Worm (Caenorhabditis elegans) whole organism, L3 larva: ENCODE data around the gene Y39G8B.9.

Experiments used
- R02D3.7 ChIP-seq: fragments of 150-350 bp; optimal IDR thresholded peaks from 2 replicates; lab custom pipeline; 2014; ENCODE audit warnings: missing biosample characterization, missing genetic modification characterization
- ZK546.5 ChIP-seq: sonication (generic microtip); optimal IDR thresholded peaks from 2 replicates; lab custom pipeline; 2017; ENCODE audit warnings: missing biosample characterization, missing genetic modification characterization
- ama-1 ChIP-seq: fragments of 150-350 bp; optimal IDR thresholded peaks from 2 replicates; lab custom pipeline; 2018
- ceh-16 ChIP-seq: sonication (generic microtip); optimal IDR thresholded peaks from 2 replicates; lab custom pipeline; 2017; ENCODE audit warnings: missing biosample characterization, missing genetic modification characterization
- ceh-28 ChIP-seq: fragments of 150-350 bp; optimal IDR thresholded peaks from 2 replicates; lab custom pipeline; 2014; ENCODE audit warnings: missing biosample characterization, missing genetic modification reagents, missing genetic modification characterization
- ceh-82 ChIP-seq: fragments of 150-350 bp; optimal IDR thresholded peaks from 2 replicates; lab custom pipeline; 2014; ENCODE audit warnings: missing biosample characterization, missing genetic modification characterization
- ceh-9 ChIP-seq: sonication (generic microtip); optimal IDR thresholded peaks from 2 replicates; lab custom pipeline; 2018; ENCODE audit warnings: missing biosample characterization, missing genetic modification characterization
- egl-27 ChIP-seq: sonication (generic microtip); optimal IDR thresholded peaks from 4 replicates; lab custom pipeline; 2017; ENCODE audit warnings: missing biosample characterization, missing genetic modification reagents, missing genetic modification characterization
- egl-5 ChIP-seq: fragments of 150-350 bp; optimal IDR thresholded peaks from 2 replicates; lab custom pipeline; 2017; ENCODE audit warnings: missing biosample characterization, missing genetic modification reagents, missing genetic modification characterization, inconsistent platforms
- elt-1 ChIP-seq: fragments of 150-350 bp; optimal IDR thresholded peaks from 2 replicates; lab custom pipeline; 2014; ENCODE audit warnings: missing biosample characterization, missing genetic modification characterization
- elt-2 ChIP-seq: sonication (generic microtip); optimal IDR thresholded peaks from 2 replicates; lab custom pipeline; 2016; ENCODE audit warnings: missing genetic modification reagents, mild to moderate bottlenecking, missing genetic modification characterization, missing compliant biosample characterization
- eor-1 ChIP-seq, 2 experiments: fragments of 150-350 bp; optimal IDR thresholded peaks; 2 replicates each; lab custom pipeline; 2014 to 2018; ENCODE audit warnings: missing biosample characterization in 2 of 2, missing genetic modification characterization in 2 of 2
- fkh-10 ChIP-seq: sonication (generic microtip); optimal IDR thresholded peaks from 2 replicates; lab custom pipeline; 2017; ENCODE audit warnings: missing biosample characterization, missing genetic modification reagents, missing genetic modification characterization
- fos-1 ChIP-seq: fragments of 150-350 bp; optimal IDR thresholded peaks from 2 replicates; lab custom pipeline; 2014; ENCODE audit warnings: missing biosample characterization, missing genetic modification characterization
- jun-1 ChIP-seq: fragments of 150-350 bp; optimal IDR thresholded peaks from 2 replicates; lab custom pipeline; 2014; ENCODE audit warnings: missing biosample characterization, missing genetic modification reagents, missing genetic modification characterization
- lin-15B ChIP-seq: fragments of 150-350 bp; optimal IDR thresholded peaks from 2 replicates; lab custom pipeline; 2014; ENCODE audit warnings: missing biosample characterization, missing genetic modification characterization
- lin-39 ChIP-seq: fragments of 150-350 bp; optimal IDR thresholded peaks from 2 replicates; lab custom pipeline; 2018; ENCODE audit warnings: missing biosample characterization, missing genetic modification reagents, missing genetic modification characterization
- lsy-12 ChIP-seq: sonication (generic microtip); optimal IDR thresholded peaks from 2 replicates; lab custom pipeline; 2016; ENCODE audit warnings: mild to moderate bottlenecking, missing genetic modification characterization, missing compliant biosample characterization
- nfya-1 ChIP-seq: sonication (generic microtip); optimal IDR thresholded peaks from 2 replicates; lab custom pipeline; 2017; ENCODE audit warnings: missing genetic modification characterization, mild to moderate bottlenecking, missing compliant biosample characterization, antibody characterized with exemption, moderate library complexity; ENCODE audit not compliant: insufficient read depth
- nhr-11 ChIP-seq: fragments of 150-350 bp; optimal IDR thresholded peaks from 2 replicates; lab custom pipeline; 2014; ENCODE audit warnings: missing biosample characterization, missing genetic modification characterization
- nhr-12 ChIP-seq: fragments of 150-350 bp; optimal IDR thresholded peaks from 2 replicates; lab custom pipeline; 2014; ENCODE audit warnings: missing biosample characterization, missing genetic modification characterization
- nhr-23 ChIP-seq: fragments of 150-350 bp; optimal IDR thresholded peaks from 2 replicates; lab custom pipeline; 2014; ENCODE audit warnings: missing biosample characterization, missing genetic modification reagents, missing genetic modification characterization
- nhr-237 ChIP-seq: fragments of 150-350 bp; optimal IDR thresholded peaks from 2 replicates; lab custom pipeline; 2014; ENCODE audit warnings: missing biosample characterization, missing genetic modification characterization
- nhr-25 ChIP-seq: sonication (generic microtip); optimal IDR thresholded peaks from 2 replicates; lab custom pipeline; 2017; ENCODE audit warnings: missing biosample characterization, missing genetic modification characterization
- nhr-28 ChIP-seq: fragments of 150-350 bp; optimal IDR thresholded peaks from 2 replicates; lab custom pipeline; 2014; ENCODE audit warnings: missing biosample characterization, missing genetic modification characterization
- nhr-67 ChIP-seq: fragments of 150-350 bp; optimal IDR thresholded peaks from 2 replicates; lab custom pipeline; 2014; ENCODE audit warnings: missing biosample characterization, missing genetic modification characterization
- nhr-76 ChIP-seq: fragments of 150-350 bp; sonication (generic microtip); optimal IDR thresholded peaks from 5 replicates; lab custom pipeline; 2014; ENCODE audit warnings: missing biosample characterization, missing genetic modification characterization
- nhr-77 ChIP-seq: fragments of 150-350 bp; optimal IDR thresholded peaks from 2 replicates; lab custom pipeline; 2014; ENCODE audit warnings: missing biosample characterization, missing genetic modification characterization
- pha-4 ChIP-seq: fragments of 150-350 bp; optimal IDR thresholded peaks from 2 replicates; lab custom pipeline; 2014; ENCODE audit warnings: missing biosample characterization, missing genetic modification reagents, missing genetic modification characterization
- pqm-1 ChIP-seq: fragments of 150-350 bp; optimal IDR thresholded peaks from 2 replicates; lab custom pipeline; 2017; ENCODE audit warnings: missing biosample characterization, missing genetic modification characterization, inconsistent platforms
- sea-2 ChIP-seq: fragments of 150-350 bp; sonication (generic microtip); optimal IDR thresholded peaks from 4 replicates; lab custom pipeline; 2014; ENCODE audit warnings: missing biosample characterization, missing genetic modification reagents, missing genetic modification characterization
- skn-1 ChIP-seq: fragments of 150-350 bp; optimal IDR thresholded peaks from 2 replicates; lab custom pipeline; 2014; ENCODE audit warnings: missing biosample characterization, missing genetic modification characterization
- snpc-4 ChIP-seq: fragments of 150-350 bp; optimal IDR thresholded peaks from 2 replicates; lab custom pipeline; 2014; ENCODE audit warnings: missing biosample characterization, missing genetic modification characterization
- tbx-2 ChIP-seq: sonication (generic microtip); optimal IDR thresholded peaks from 2 replicates; lab custom pipeline; 2016; ENCODE audit warnings: mild to moderate bottlenecking, missing genetic modification characterization, missing compliant biosample characterization
- unc-62 ChIP-seq: fragments of 150-350 bp; sonication (generic microtip); optimal IDR thresholded peaks from 4 replicates; lab custom pipeline; 2014; ENCODE audit warnings: missing biosample characterization, missing genetic modification reagents, missing genetic modification characterization
- zag-1 ChIP-seq: fragments of 150-350 bp; optimal IDR thresholded peaks from 2 replicates; lab custom pipeline; 2014; ENCODE audit warnings: missing biosample characterization, missing genetic modification characterization
- ztf-11 ChIP-seq: fragments of 150-350 bp; optimal IDR thresholded peaks from 2 replicates; lab custom pipeline; 2014; ENCODE audit warnings: missing biosample characterization, missing genetic modification characterization

The Y39G8B.9 gene

DNA sequence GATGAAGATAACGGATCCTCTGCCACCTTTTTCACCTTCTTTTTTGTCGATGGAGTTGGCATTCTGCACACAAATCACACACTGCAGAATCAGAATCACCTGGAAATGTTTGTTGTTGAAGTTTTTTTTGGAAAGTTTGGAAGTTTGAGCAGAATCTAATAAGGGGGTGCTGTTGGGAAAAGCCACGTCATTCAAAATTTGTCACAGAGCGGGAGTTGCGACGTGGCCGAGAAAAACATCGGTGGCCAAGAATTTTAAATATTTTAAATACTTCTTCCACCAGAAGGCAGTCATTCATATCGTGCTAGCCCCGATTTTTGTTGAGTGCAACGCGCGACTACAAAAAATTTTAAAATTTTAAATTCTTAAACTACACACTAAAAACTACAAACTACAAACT lies 18.8 kb upstream of the Y39G8B.9 start, which contains the start of gene rpi-1:
Gene rpi-1, minus strand, starts transcription at position 101 of the 400 bp plus-strand sequence.
- no peak for TF ChIP-seq nhr-25 (tag; lab: Kevin White, UChicago)
- no peak for TF ChIP-seq nhr-67
- no peak for TF ChIP-seq ZK546.5
- TF ChIP-seq elt-1 (tag; lab: Kevin White, UChicago), result no peak
- TF ChIP-seq R02D3.7 (tag; lab: Kevin White, UChicago), result no peak
- TF ChIP-seq nhr-76 (tag; lab: Kevin White, UChicago), result no peak
- no peak for TF ChIP-seq ztf-11 (tag; lab: Kevin White, UChicago)
- TF ChIP-seq ceh-16 (tag; lab: Kevin White, UChicago), result no peak
- no peak for TF ChIP-seq nhr-237
- TF ChIP-seq ceh-82 (tag; lab: Kevin White, UChicago), result no peak
- no peak for TF ChIP-seq pqm-1 (tag; lab: Kevin White, UChicago)
- TF ChIP-seq nhr-12, result no peak
- no peak for TF ChIP-seq ama-1 (lab: Kevin White, UChicago)
- no peak for TF ChIP-seq jun-1 (tag; lab: Kevin White, UChicago)
- no peak for TF ChIP-seq ceh-9 (tag; lab: Kevin White, UChicago)
- TF ChIP-seq nhr-11 (tag; lab: Kevin White, UChicago), result no peak
- TF ChIP-seq sea-2 (GFP tag; lab: Kevin White, UChicago), result no peak
- TF ChIP-seq lin-15B (tag; lab: Kevin White, UChicago), result no peak
- TF ChIP-seq snpc-4 (tag; lab: Kevin White, UChicago), result no peak
- TF ChIP-seq unc-62 (GFP tag; lab: Kevin White, UChicago), result no peak

DNA sequence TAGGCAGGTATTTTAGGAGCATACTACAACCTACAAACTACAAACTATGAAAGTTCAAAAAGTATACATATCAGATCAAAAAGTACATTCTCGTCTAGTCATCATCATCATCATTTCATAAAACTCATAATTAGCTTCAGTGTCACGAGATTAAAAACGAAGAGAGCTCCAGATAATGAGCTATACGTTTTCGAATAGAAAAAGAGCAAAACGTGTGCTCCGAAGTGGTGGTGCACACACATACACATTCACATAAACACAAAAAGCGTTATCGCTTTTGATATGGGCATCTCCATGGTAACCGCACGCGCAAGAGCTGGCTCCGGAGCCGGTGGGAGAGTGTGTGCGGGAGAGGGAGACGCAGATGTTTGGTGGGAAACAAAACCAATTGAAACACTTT lies 16.8 kb upstream of the Y39G8B.9 start:
- TF ChIP-seq ztf-11 (tag; lab: Kevin White, UChicago) (no peak), nhr-12 (no peak), nhr-28 (tag; lab: Kevin White, UChicago) (no peak), lin-39 (no peak), unc-62 (GFP tag; lab: Kevin White, UChicago) (no peak), R02D3.7 (tag; lab: Kevin White, UChicago) (no peak)
- TF ChIP-seq, all 47 proteins: peak for 0

- TF ChIP-seq fkh-10 (no peak), nhr-67 (no peak), snpc-4 (tag; lab: Kevin White, UChicago) (no peak), tbx-2 (tag; lab: Kevin White, UChicago) (no peak), eor-1 (tag; optimal IDR thresholded peaks at IDR 0.05; lab: Kevin White, UChicago) (no peak), pha-4 (tag; lab: Kevin White, UChicago) (no peak), egl-5 (tag; lab: Kevin White, UChicago) (no peak), nhr-77 (tag; lab: Kevin White, UChicago) (no peak)
These were observed 14.9 kb upstream of the Y39G8B.9 start, which contains the start of gene W07G1.7 for ce11 chrII:13966242-13966641. W07G1.7 (minus strand) TSS chrII:13966342.

ce11 chrII:13968979-13969378 lies 12.2 kb upstream of the Y39G8B.9 start, which contains the start of gene sre-43:
sre-43 (minus strand) TSS chrII:13969079.
- TF ChIP-seq lsy-12 (tag; lab: Kevin White, UChicago) (no peak), nhr-28 (tag; lab: Kevin White, UChicago) (no peak), pqm-1 (tag; lab: Kevin White, UChicago) (no peak), unc-62 (GFP tag; lab: Kevin White, UChicago) (no peak), ceh-16 (tag; lab: Kevin White, UChicago) (no peak), nfya-1 (tag; lab: Kevin White, UChicago) (no peak)

DNA sequence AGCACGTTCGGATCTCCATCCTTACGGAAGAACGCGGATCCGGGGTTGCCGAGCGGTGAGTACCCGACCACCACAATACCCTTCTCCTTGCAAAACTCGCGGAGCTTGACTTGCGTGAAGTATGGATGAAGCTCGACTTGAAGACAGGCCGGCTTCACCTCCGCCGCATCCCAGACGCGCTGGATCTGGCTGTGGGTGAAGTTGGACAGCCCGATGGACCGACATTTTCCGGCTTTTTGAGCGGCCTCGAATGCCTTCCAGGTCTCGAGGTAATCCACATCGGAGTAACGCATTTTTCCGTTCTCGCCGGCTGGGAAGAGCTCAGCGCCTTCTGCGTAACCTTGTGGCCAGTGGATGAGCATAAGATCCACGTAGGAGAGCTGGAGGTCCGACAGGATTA lies 9.0 kb upstream of the Y39G8B.9 start:
- TF ChIP-seq nhr-25 (tag; lab: Kevin White, UChicago) (no peak), elt-1 (tag; lab: Kevin White, UChicago) (no peak)

- no peak for TF ChIP-seq eor-1 (tag; optimal IDR thresholded peaks at IDR 0.05; lab: Kevin White, UChicago)
- no peak for TF ChIP-seq fkh-10
- TF ChIP-seq zag-1 (tag; lab: Kevin White, UChicago), result no peak
- no peak for TF ChIP-seq nhr-11 (tag; lab: Kevin White, UChicago)
- peak; percentile 52 for TF ChIP-seq elt-2 (tag; lab: Kevin White, UChicago)
- TF ChIP-seq ceh-16 (tag; lab: Kevin White, UChicago), result no peak
- peak; percentile 3 for TF ChIP-seq skn-1
- TF ChIP-seq nhr-76 (tag; lab: Kevin White, UChicago), result no peak
- no peak for TF ChIP-seq egl-27 (tag; lab: Kevin White, UChicago)
- TF ChIP-seq tbx-2 (tag; lab: Kevin White, UChicago), result no peak
- TF ChIP-seq pqm-1 (tag; lab: Kevin White, UChicago), result peak; percentile 24
- no peak for TF ChIP-seq nhr-77 (tag; lab: Kevin White, UChicago)
- TF ChIP-seq fos-1 (tag; lab: Kevin White, UChicago), result no peak
- no peak for TF ChIP-seq ceh-9 (tag; lab: Kevin White, UChicago)
- peak; percentile 7 for TF ChIP-seq ceh-28 (tag; lab: Kevin White, UChicago)
- peak; percentile 43 for TF ChIP-seq nhr-23 (tag; lab: Kevin White, UChicago)
- TF ChIP-seq pha-4 (tag; lab: Kevin White, UChicago), result peak; percentile 5
These were observed 7.7 kb upstream of the Y39G8B.9 start, which contains the start of gene Y39G8B.1 for ce11 chrII:13973514-13973913. Y39G8B.1 (minus strand) TSS chrII:13973812.
